Fruit fly (Drosophila melanogaster) whole organism, embryonic: ENCODE measurements around the gene SCCRO.
A peak's percentile ranks its signal among the peaks of the same experiment; 100 is the strongest.

Experiments used
- Abd-B ChIP-seq: fragments of 200-800 bp; sonication (Bioruptor generic); optimal IDR thresholded peaks from 2 replicates; lab custom pipeline; 2018; ENCODE audit warnings: missing biosample characterization, mild to moderate bottlenecking, missing genetic modification characterization, moderate library complexity
- Asciz ChIP-seq: fragments of 200-800 bp; sonication (Bioruptor generic); optimal IDR thresholded peaks from 2 replicates; lab custom pipeline; 2017; ENCODE audit warnings: missing biosample characterization, mild to moderate bottlenecking, missing genetic modification characterization, missing genetic modification reagents
- Awh ChIP-seq: fragments of 200-800 bp; sonication (Bioruptor generic); IDR thresholded peaks from 2 replicates; pipeline ENCODE4, ENCODE4 v1.3.6; 2022; ENCODE audit warnings: missing biosample characterization, missing genetic modification characterization
- Blimp-1 ChIP-seq: fragments of 200-800 bp; sonication (Bioruptor generic); optimal IDR thresholded peaks from 3 replicates; lab custom pipeline; 2018; ENCODE audit warnings: missing biosample characterization, missing genetic modification characterization, mild to moderate bottlenecking, moderate library complexity, missing genetic modification reagents
- CG11093 ChIP-seq: fragments of 200-800 bp; sonication (Bioruptor generic); IDR thresholded peaks from 3 replicates; pipeline ENCODE4 v1.3.6; 2022; ENCODE audit warnings: missing biosample characterization, missing genetic modification characterization
- CG12071 ChIP-seq: fragments of 200-800 bp; sonication (Bioruptor generic); optimal IDR thresholded peaks from 3 replicates; lab custom pipeline; 2018; ENCODE audit warnings: missing biosample characterization, mild to moderate bottlenecking, missing genetic modification characterization
- CG14014 ChIP-seq: fragments of 200-800 bp; sonication (Bioruptor generic); IDR thresholded peaks from 2 replicates; pipeline ENCODE4 v1.3.6; 2022; ENCODE audit warnings: missing biosample characterization, missing genetic modification characterization
- CG15479 ChIP-seq: fragments of 200-800 bp; sonication (Bioruptor generic); optimal IDR thresholded peaks from 3 replicates; lab custom pipeline; 2019; ENCODE audit warnings: missing biosample characterization, mild to moderate bottlenecking, missing genetic modification characterization, moderate library complexity
- CG15696 ChIP-seq: fragments of 200-800 bp; sonication (Bioruptor generic); optimal IDR thresholded peaks from 2 replicates; lab custom pipeline; 2019; ENCODE audit warnings: missing biosample characterization, mild to moderate bottlenecking, missing genetic modification characterization, moderate library complexity
- CG17385 ChIP-seq: fragments of 200-800 bp; sonication (Bioruptor generic); optimal IDR thresholded peaks from 3 replicates; lab custom pipeline; 2018; ENCODE audit warnings: missing biosample characterization, mild to moderate bottlenecking, missing genetic modification characterization
- CG17568 ChIP-seq: fragments of 200-800 bp; sonication (Bioruptor generic); optimal IDR thresholded peaks from 2 replicates; lab custom pipeline; 2018; ENCODE audit warnings: missing biosample characterization, mild to moderate bottlenecking, missing genetic modification characterization, moderate library complexity
- CG31365 ChIP-seq: fragments of 200-800 bp; sonication (Bioruptor generic); optimal IDR thresholded peaks from 2 replicates; lab custom pipeline; 2018; ENCODE audit warnings: missing biosample characterization, mild to moderate bottlenecking, missing genetic modification characterization
- CG3407 ChIP-seq: fragments of 200-800 bp; sonication (Bioruptor generic); optimal IDR thresholded peaks from 2 replicates; lab custom pipeline; 2018; ENCODE audit warnings: missing biosample characterization, mild to moderate bottlenecking, missing genetic modification characterization
- CG4424 ChIP-seq: fragments of 200-800 bp; sonication (Bioruptor generic); optimal IDR thresholded peaks from 3 replicates; lab custom pipeline; 2016; ENCODE audit warnings: missing biosample characterization, missing genetic modification characterization
- CG5180 ChIP-seq: fragments of 200-800 bp; sonication (Bioruptor generic); optimal IDR thresholded peaks from 3 replicates; lab custom pipeline; 2017; ENCODE audit warnings: missing biosample characterization, missing genetic modification characterization, mild to moderate bottlenecking, moderate library complexity, missing genetic modification reagents
- CG7745 ChIP-seq: fragments of 200-800 bp; sonication (Bioruptor generic); optimal IDR thresholded peaks from 2 replicates; lab custom pipeline; 2018; ENCODE audit warnings: missing biosample characterization, mild to moderate bottlenecking, missing genetic modification characterization, moderate library complexity
- CG7963 ChIP-seq: fragments of 200-800 bp; sonication (Bioruptor generic); IDR thresholded peaks from 3 replicates; pipeline ENCODE4 v1.3.6; 2022; ENCODE audit warnings: missing biosample characterization, missing genetic modification characterization; ENCODE audit not compliant: partially characterized antibody
- CG7987 ChIP-seq: fragments of 200-800 bp; sonication (Bioruptor generic); optimal IDR thresholded peaks from 2 replicates; lab custom pipeline; 2018; ENCODE audit warnings: missing biosample characterization, mild to moderate bottlenecking, missing genetic modification characterization, moderate library complexity
- Doc3 ChIP-seq: fragments of 200-800 bp; sonication (Bioruptor generic); IDR thresholded peaks from 3 replicates; pipeline ENCODE4 v1.3.6; 2022; ENCODE audit warnings: missing biosample characterization, missing genetic modification characterization; ENCODE audit not compliant: partially characterized antibody
- Eip74EF ChIP-seq, 2 experiments: fragments of 200-800 bp in 1 of 2; fragments of >200 bp in 1 of 2; sonication (Bioruptor generic) in 1 of 2; optimal IDR thresholded peaks; 2 replicates each; lab custom pipeline; 2017 to 2019; ENCODE audit warnings: missing biosample characterization in 2 of 2, missing genetic modification characterization in 2 of 2, mild to moderate bottlenecking in 1 of 2, moderate library complexity in 1 of 2
- Ets65A ChIP-seq: fragments of 200-800 bp; sonication (Bioruptor generic); peaks from one replicate; lab custom pipeline; 2016; ENCODE audit warnings: missing biosample characterization, missing genetic modification characterization
- Fer1 ChIP-seq: fragments of 200-800 bp; sonication (Bioruptor generic); optimal IDR thresholded peaks from 2 replicates; lab custom pipeline; 2017; ENCODE audit warnings: missing biosample characterization, mild to moderate bottlenecking, missing genetic modification characterization
- Fer3 ChIP-seq: fragments of 200-800 bp; sonication (Bioruptor generic); optimal IDR thresholded peaks from 2 replicates; lab custom pipeline; 2018; ENCODE audit warnings: missing biosample characterization, mild to moderate bottlenecking, missing genetic modification characterization, moderate library complexity
- Gsc ChIP-seq: fragments of 200-800 bp; sonication (Bioruptor generic); IDR thresholded peaks from 2 replicates; pipeline ENCODE4 v1.3.6; 2022; ENCODE audit warnings: missing biosample characterization, missing genetic modification characterization
- H2.0 ChIP-seq: fragments of 200-800 bp; sonication (Bioruptor generic); IDR thresholded peaks from 2 replicates; pipeline ENCODE4 v1.3.6; 2022; ENCODE audit warnings: missing biosample characterization, missing genetic modification characterization
- Kr ChIP-seq: fragments of 200-800 bp; sonication (Bioruptor generic); optimal IDR thresholded peaks from 2 replicates; lab custom pipeline; 2017; ENCODE audit warnings: missing biosample characterization, mild to moderate bottlenecking, missing genetic modification characterization
- Med ChIP-seq: fragments of 200-800 bp; sonication (Bioruptor generic); peaks from one replicate; lab custom pipeline; 2016; ENCODE audit warnings: missing biosample characterization, missing genetic modification characterization, mild to moderate bottlenecking, inconsistent platforms, moderate library complexity
- Meics ChIP-seq: fragments of 200-800 bp; sonication (Bioruptor generic); optimal IDR thresholded peaks from 2 replicates; lab custom pipeline; 2017; ENCODE audit warnings: missing biosample characterization, mild to moderate bottlenecking, missing genetic modification characterization
- Optix ChIP-seq: fragments of 200-800 bp; sonication (Bioruptor generic); IDR thresholded peaks from 3 replicates; pipeline ENCODE4 v1.3.6; 2022; ENCODE audit warnings: missing biosample characterization, missing genetic modification characterization
- Sox100B ChIP-seq: fragments of 200-800 bp; sonication (Bioruptor generic); optimal IDR thresholded peaks from 3 replicates; lab custom pipeline; 2018; ENCODE audit warnings: missing biosample characterization, mild to moderate bottlenecking, missing genetic modification characterization
- Trl ChIP-seq, 3 experiments: fragments of >200 bp in 2 of 3; fragments of 200-800 bp in 1 of 3; sonication (Bioruptor generic) in 1 of 3; optimal IDR thresholded peaks; 2 replicates in 1 of 3; 3 replicates in 2 of 3; lab custom pipeline; 2016 to 2017; ENCODE audit warnings: missing biosample characterization in 1 of 3, missing genetic modification characterization in 1 of 3
- Vsx1 ChIP-seq: fragments of 200-800 bp; sonication (Bioruptor generic); optimal IDR thresholded peaks from 2 replicates; lab custom pipeline; 2017; ENCODE audit warnings: missing biosample characterization, mild to moderate bottlenecking, missing genetic modification characterization, missing genetic modification reagents
- bowl ChIP-seq: fragments of 200-800 bp; sonication (Bioruptor generic); IDR thresholded peaks from 2 replicates; pipeline ENCODE4 v1.3.6; 2022; ENCODE audit warnings: missing biosample characterization, missing genetic modification characterization
- caup ChIP-seq: fragments of 200-800 bp; sonication (Bioruptor generic); optimal IDR thresholded peaks from 3 replicates; lab custom pipeline; 2017; ENCODE audit warnings: missing biosample characterization, mild to moderate bottlenecking, missing genetic modification characterization, moderate library complexity; ENCODE audit not compliant: severe bottlenecking
- da ChIP-seq: fragments of 200-800 bp; sonication (Bioruptor generic); optimal IDR thresholded peaks from 2 replicates; lab custom pipeline; 2016; ENCODE audit warnings: missing biosample characterization, missing genetic modification characterization
- danr ChIP-seq: fragments of 200-800 bp; sonication (Bioruptor generic); IDR thresholded peaks from 2 replicates; pipeline ENCODE4 v1.3.6; 2022; ENCODE audit warnings: missing biosample characterization, missing genetic modification characterization
- exex ChIP-seq: fragments of 200-800 bp; sonication (Bioruptor generic); optimal IDR thresholded peaks from 4 replicates; lab custom pipeline; 2018; ENCODE audit warnings: missing biosample characterization, mild to moderate bottlenecking, missing genetic modification characterization, moderate library complexity
- eyg ChIP-seq: fragments of 200-800 bp; sonication (Bioruptor generic); optimal IDR thresholded peaks from 3 replicates; lab custom pipeline; 2016; ENCODE audit warnings: missing biosample characterization, missing genetic modification characterization
- fd64A ChIP-seq: fragments of 200-800 bp; sonication (Bioruptor generic); optimal IDR thresholded peaks from 3 replicates; lab custom pipeline; 2018; ENCODE audit warnings: missing biosample characterization, mild to moderate bottlenecking, missing genetic modification characterization
- fu2 ChIP-seq: fragments of 200-800 bp; sonication (Bioruptor generic); optimal IDR thresholded peaks from 2 replicates; lab custom pipeline; 2016; ENCODE audit warnings: missing biosample characterization, missing genetic modification characterization
- gem ChIP-seq: fragments of 200-800 bp; sonication (Bioruptor generic); optimal IDR thresholded peaks from 2 replicates; lab custom pipeline; 2019; ENCODE audit warnings: missing biosample characterization, mild to moderate bottlenecking, missing genetic modification characterization, moderate library complexity
- mirr ChIP-seq: fragments of 200-800 bp; sonication (Bioruptor generic); optimal IDR thresholded peaks from 3 replicates; lab custom pipeline; 2018; ENCODE audit warnings: missing biosample characterization, mild to moderate bottlenecking, missing genetic modification characterization
- nau ChIP-seq: fragments of 200-800 bp; sonication (Bioruptor generic); optimal IDR thresholded peaks from 3 replicates; lab custom pipeline; 2017; ENCODE audit warnings: missing biosample characterization, mild to moderate bottlenecking, missing genetic modification characterization, missing genetic modification reagents
- pb ChIP-seq: fragments of 200-800 bp; sonication (Bioruptor generic); optimal IDR thresholded peaks from 3 replicates; lab custom pipeline; 2016; ENCODE audit warnings: missing biosample characterization, missing genetic modification characterization
- pita ChIP-seq: fragments of 200-800 bp; sonication (Bioruptor generic); optimal IDR thresholded peaks from 2 replicates; lab custom pipeline; 2017; ENCODE audit warnings: missing biosample characterization, mild to moderate bottlenecking, missing genetic modification characterization
- rib ChIP-seq: fragments of 200-800 bp; sonication (Bioruptor generic); IDR thresholded peaks from 2 replicates; pipeline ENCODE4 v1.3.6; 2022; ENCODE audit warnings: missing biosample characterization, missing genetic modification characterization
- tna ChIP-seq: fragments of 200-800 bp; sonication (Bioruptor generic); IDR thresholded peaks from 2 replicates; pipeline ENCODE4 v1.3.6; 2022; ENCODE audit warnings: missing biosample characterization, missing genetic modification characterization; ENCODE audit not compliant: partially characterized antibody
- tx ChIP-seq: fragments of 200-800 bp; sonication (Bioruptor generic); optimal IDR thresholded peaks from 2 replicates; lab custom pipeline; 2016; ENCODE audit warnings: missing biosample characterization, missing genetic modification characterization

Gene SCCRO

dm6 chr3L:15597037-15597785, 34.0 kb downstream of the SCCRO start (continued):
- TF ChIP-seq eyg (GFP tag; lab: Kevin White, UChicago) = no peak
- TF ChIP-seq Optix (GFP tag; lab: Robert Waterston, UW) = no peak
- TF ChIP-seq Kr = no peak
- no peak for TF ChIP-seq CG7963 (GFP tag; lab: Robert Waterston, UW)
- TF ChIP-seq CG31365 (tag; lab: Kevin White, UChicago) = peak; percentile 25
- TF ChIP-seq CG4424 (GFP tag; lab: Kevin White, UChicago) = no peak
- no peak for TF ChIP-seq CG7745 (tag; lab: Kevin White, UChicago)
- TF ChIP-seq exex (tag; lab: Kevin White, UChicago) = peak; percentile 18
- TF ChIP-seq Med (GFP tag; lab: Kevin White, UChicago) = peak; percentile 79
- TF ChIP-seq da (GFP tag; lab: Kevin White, UChicago) = no peak
- TF ChIP-seq Asciz (GFP tag; lab: Kevin White, UChicago) = peak; percentile 61
- no peak for TF ChIP-seq Doc3 (GFP tag; lab: Robert Waterston, UW)
- no peak for TF ChIP-seq CG17385 (GFP tag; lab: Kevin White, UChicago)
- TF ChIP-seq Blimp-1 (GFP tag; lab: Kevin White, UChicago) = peak; percentile 22
- peak; percentile 6 for TF ChIP-seq Fer3
- no peak for TF ChIP-seq pb
- TF ChIP-seq Gsc = no peak
- TF ChIP-seq Sox100B = peak; percentile 27
- no peak for TF ChIP-seq danr (GFP tag; lab: Robert Waterston, UW)
- TF ChIP-seq H2.0 = no peak
- peak; percentile 37 for TF ChIP-seq fd64A (GFP tag; lab: Kevin White, UChicago)
- TF ChIP-seq Vsx1 (GFP tag; lab: Kevin White, UChicago) = peak; percentile 11
- 0 out of 2 replicates have a peak, but pooled peaks have one; percentile 41 for TF ChIP-seq bowl
- TF ChIP-seq fu2 (GFP tag; lab: Kevin White, UChicago) = no peak
- no peak for TF ChIP-seq CG15696
- peak; percentile 69 for TF ChIP-seq Awh (GFP tag; lab: Robert Waterston, UW)
- TF ChIP-seq CG12071 (GFP tag; lab: Kevin White, UChicago) = peak; percentile 64
- peak; percentile 7 for TF ChIP-seq gem (tag; lab: Kevin White, UChicago)
- peak; percentile 20 for TF ChIP-seq CG3407 (GFP tag; lab: Kevin White, UChicago)
- TF ChIP-seq Abd-B (GFP tag; lab: Kevin White, UChicago) = no peak
- TF ChIP-seq CG14014 (GFP tag; lab: Robert Waterston, UW) = peak; percentile 68; the same call in 1 of the 2 replicates
- no peak for TF ChIP-seq tx (GFP tag; lab: Kevin White, UChicago)
- no peak for TF ChIP-seq Ets65A (GFP tag; lab: Kevin White, UChicago)
- peak; percentile 12 for TF ChIP-seq CG17568 (GFP tag; lab: Kevin White, UChicago)
- peak; percentile 5 for TF ChIP-seq Meics
- TF ChIP-seq tna = no peak
- peak; percentile 39 for TF ChIP-seq nau
- no peak for TF ChIP-seq Eip74EF (GFP tag; optimal IDR thresholded peaks at IDR 0.05; lab: Kevin White, UChicago)
- no peak for TF ChIP-seq CG11093 (GFP tag; lab: Robert Waterston, UW)
- TF ChIP-seq rib = no peak
- TF ChIP-seq CG7987 = peak; percentile 29
- TF ChIP-seq mirr (GFP tag; lab: Kevin White, UChicago) = peak; percentile 26
- peak; percentile 43 for TF ChIP-seq CG5180 (GFP tag; lab: Kevin White, UChicago)
- TF ChIP-seq pita (GFP tag; lab: Kevin White, UChicago) = no peak
- TF ChIP-seq caup (GFP tag; lab: Kevin White, UChicago) = peak; percentile 49
- TF ChIP-seq Trl (optimal IDR thresholded peaks at IDR 0.05; lab: Kevin White, UChicago) = no peak
- TF ChIP-seq Trl (GFP tag; optimal IDR thresholded peaks at IDR 0.05; lab: Kevin White, UChicago) = no peak
- TF ChIP-seq Fer1 (GFP tag; lab: Kevin White, UChicago) = peak; percentile 28
- no peak for TF ChIP-seq CG15479 (GFP tag; lab: Kevin White, UChicago)
